Worm (Caenorhabditis elegans) whole organism, L1 larva: ENCODE measurements around the gene Y47D3B.12.

Experiments used
- aha-1 ChIP-seq: fragments of 150-350 bp; optimal IDR thresholded peaks from 2 replicates; lab custom pipeline; 2014; ENCODE audit warnings: missing biosample characterization, missing genetic modification characterization
- alr-1 ChIP-seq: fragments of 200-800 bp; sonication (Bioruptor generic); optimal IDR thresholded peaks from 2 replicates; lab custom pipeline; 2018; ENCODE audit warnings: borderline replicate concordance, mild to moderate bottlenecking, missing genetic modification characterization, missing compliant biosample characterization
- ama-1 ChIP-seq: fragments of 150-350 bp; optimal IDR thresholded peaks from 2 replicates; lab custom pipeline; 2014
- dpl-1 ChIP-seq, 3 experiments: fragments of 150-350 bp in 2 of 3; sonication (generic microtip) in 1 of 3; optimal IDR thresholded peaks; 2 replicates each; lab custom pipeline; 2014 to 2017; ENCODE audit warnings: missing biosample characterization in 3 of 3, missing genetic modification characterization in 3 of 3, missing genetic modification reagents in 3 of 3
- dsc-1 ChIP-seq: sonication (generic microtip); optimal IDR thresholded peaks from 2 replicates; lab custom pipeline; 2016; ENCODE audit warnings: mild to moderate bottlenecking, missing genetic modification characterization, missing compliant biosample characterization
- elt-3 ChIP-seq, 6 experiments: fragments of 150-350 bp in 1 of 6; sonication (generic microtip); optimal IDR thresholded peaks; 2 replicates each; lab custom pipeline; 2017 to 2018; ENCODE audit warnings: missing biosample characterization in 6 of 6, missing genetic modification characterization in 6 of 6, inconsistent platforms in 1 of 6
- fkh-10 ChIP-seq: sonication (generic microtip); optimal IDR thresholded peaks from 2 replicates; lab custom pipeline; 2017; ENCODE audit warnings: missing biosample characterization, missing genetic modification reagents, missing genetic modification characterization
- mdl-1 ChIP-seq, 2 experiments: fragments of 150-350 bp; optimal IDR thresholded peaks; 2 replicates each; lab custom pipeline; 2014 to 2017; ENCODE audit warnings: missing biosample characterization in 2 of 2, missing genetic modification characterization in 2 of 2, inconsistent platforms in 1 of 2
- nhr-90 ChIP-seq: sonication (generic microtip); optimal IDR thresholded peaks from 2 replicates; lab custom pipeline; 2016; ENCODE audit warnings: mild to moderate bottlenecking, missing genetic modification characterization, missing compliant biosample characterization; ENCODE audit not compliant: poor library complexity
- snpc-4 ChIP-seq: fragments of 150-350 bp; optimal IDR thresholded peaks from 2 replicates; lab custom pipeline; 2014; ENCODE audit warnings: missing biosample characterization, missing genetic modification characterization
- sup-37 ChIP-seq: fragments of 200-800 bp; sonication (Bioruptor generic); optimal IDR thresholded peaks from 2 replicates; lab custom pipeline; 2018; ENCODE audit warnings: mild to moderate bottlenecking, missing genetic modification characterization, missing compliant biosample characterization
- unc-62 ChIP-seq: fragments of 150-350 bp; optimal IDR thresholded peaks from 2 replicates; lab custom pipeline; 2014; ENCODE audit warnings: missing biosample characterization, missing genetic modification reagents, missing genetic modification characterization

ce11 chrIII:11378450-11378849 lies 24.4 kb upstream of the Y47D3B.12 start:
- TF ChIP-seq dpl-1 (GFP tag; optimal IDR thresholded peaks at IDR 0.05; lab: Kevin White, UChicago) (no peak), sup-37 (no peak), snpc-4 (tag; lab: Kevin White, UChicago) (peak; percentile 74), nhr-90 (tag; lab: Kevin White, UChicago) (no peak), dsc-1 (tag; lab: Kevin White, UChicago) (no peak), alr-1 (tag; lab: Kevin White, UChicago) (no peak), elt-3 (tag; optimal IDR thresholded peaks at IDR 0.05; lab: Kevin White, UChicago) (no peak), aha-1 (tag; lab: Kevin White, UChicago) (no peak), fkh-10 (no peak), unc-62 (no peak), mdl-1 (tag; optimal IDR thresholded peaks at IDR 0.05; lab: Kevin White, UChicago) (no peak), ama-1 (no peak)
